ENCODE assay signal across 1 worm cellular context in genomic region chrII:7392052-7392694, ce11.
TF ChIP-seq lines count a peak whose summit lies in the region.

No protein-coding gene starts in this region.

TF ChIP-seq in whole organism, L1 larva, 84 proteins besides CTCF, POLR2A, EP300 and RAD21 (continued from another document):
- TF ChIP-seq ceh-90 (tag; optimal IDR thresholded peaks at IDR 0.05; lab: Kevin White, UChicago) (no peak), egl-13 (tag; optimal IDR thresholded peaks at IDR 0.05; lab: Kevin White, UChicago) (no peak), snu-23 (GFP tag; optimal IDR thresholded peaks at IDR 0.05; lab: Kevin White, UChicago) (peak; percentile 67), nhr-76 (tag; optimal IDR thresholded peaks at IDR 0.05; lab: Kevin White, UChicago) (no peak), snpc-4 (tag; optimal IDR thresholded peaks at IDR 0.05; lab: Kevin White, UChicago) (no peak), sox-4 (tag; optimal IDR thresholded peaks at IDR 0.05; lab: Kevin White, UChicago) (no peak), ztf-4 (tag; optimal IDR thresholded peaks at IDR 0.05; lab: Kevin White, UChicago) (no peak), unc-86 (tag; optimal IDR thresholded peaks at IDR 0.05; lab: Kevin White, UChicago) (no peak), mab-9 (GFP tag; IDR thresholded peaks at IDR 0.05; lab: Robert Waterston, UW) (no peak), efl-1 (optimal IDR thresholded peaks at IDR 0.05; lab: Kevin White, UChicago) (peak; percentile 42 to 62), efl-1 (GFP tag; optimal IDR thresholded peaks at IDR 0.05 in 1 of 2; lab: Kevin White, UChicago) (peak; percentile 12 to 93), nhr-84 (tag; optimal IDR thresholded peaks at IDR 0.05; lab: Kevin White, UChicago) (no peak), lin-14 (GFP tag; optimal IDR thresholded peaks at IDR 0.05; lab: Kevin White, UChicago) (peak; percentile 87), nhr-85 (tag; lab: Kevin White, UChicago) (peak; percentile 82), hlh-17 (GFP tag; optimal IDR thresholded peaks at IDR 0.05; lab: Kevin White, UChicago; ENCODE audit: borderline replicate concordance) (no peak), mep-1 (tag; optimal IDR thresholded peaks at IDR 0.05; lab: Kevin White, UChicago) (no peak), pag-3 (tag; optimal IDR thresholded peaks at IDR 0.05; lab: Kevin White, UChicago; ENCODE audit: borderline replicate concordance, insufficient read depth) (no peak), elt-3 (tag; optimal IDR thresholded peaks at IDR 0.05; lab: Kevin White, UChicago) (no peak)
